Worm (Caenorhabditis elegans) whole organism, L1 larva: ENCODE results near the gene tiar-2.

Experiments used
- aha-1 ChIP-seq: fragments of 150-350 bp; optimal IDR thresholded peaks from 2 replicates; lab custom pipeline; 2014; ENCODE audit warnings: missing biosample characterization, missing genetic modification characterization
- nhr-28 ChIP-seq: fragments of 150-350 bp; optimal IDR thresholded peaks from 2 replicates; lab custom pipeline; 2014; ENCODE audit warnings: missing biosample characterization, missing genetic modification characterization
- pag-3 ChIP-seq: sonication (generic microtip); optimal IDR thresholded peaks from 2 replicates; lab custom pipeline; 2017; ENCODE audit warnings: missing genetic modification characterization, mild to moderate bottlenecking, missing compliant biosample characterization, antibody characterized with exemption, borderline replicate concordance; ENCODE audit not compliant: insufficient read depth
- zip-4 ChIP-seq: fragments of 200-800 bp; sonication (Bioruptor generic); optimal IDR thresholded peaks from 2 replicates; lab custom pipeline; 2018; ENCODE audit warnings: mild to moderate bottlenecking, missing genetic modification characterization, moderate library complexity, missing compliant biosample characterization
- ztf-11 ChIP-seq, 2 experiments: sonication (generic microtip); optimal IDR thresholded peaks; 2 replicates each; lab custom pipeline; 2016 to 2017; ENCODE audit warnings: missing genetic modification characterization in 2 of 2, missing biosample characterization in 1 of 2, missing compliant biosample characterization in 1 of 2

DNA sequence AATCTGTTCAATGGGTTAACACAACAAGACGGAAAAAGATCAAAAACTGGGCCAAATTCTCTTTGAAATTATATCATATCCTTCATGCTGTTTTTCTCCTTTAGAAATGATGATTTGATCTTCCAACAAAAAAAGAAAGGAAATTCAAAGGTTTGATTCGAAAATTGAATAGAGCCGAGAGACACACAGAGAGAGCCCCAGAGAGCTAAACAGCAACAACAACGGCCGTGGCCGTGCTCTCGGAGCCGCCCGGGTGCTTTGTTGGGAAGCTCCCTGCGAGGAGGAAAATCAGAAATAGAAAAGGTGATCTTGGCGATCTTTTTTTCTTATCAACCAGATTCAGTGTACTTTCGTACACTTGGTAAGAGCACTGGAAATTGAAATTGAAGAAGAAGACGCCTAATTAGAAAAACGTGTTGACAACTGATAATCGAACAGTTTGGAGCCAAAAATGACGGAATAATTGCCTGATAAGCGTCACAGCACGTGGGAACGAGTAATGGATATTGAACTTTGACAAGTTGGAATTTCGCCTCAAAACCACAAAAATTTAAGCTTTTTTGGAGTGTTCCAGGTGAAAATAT is 28.8 kb downstream of the tiar-2 start:
- TF ChIP-seq pag-3 (no peak), nhr-28 (tag; lab: Kevin White, UChicago) (no peak), zip-4 (GFP tag; lab: Kevin White, UChicago) (no peak), ztf-11 (tag; optimal IDR thresholded peaks at IDR 0.05; lab: Kevin White, UChicago) (no peak), aha-1 (tag; lab: Kevin White, UChicago) (no peak)
